Worm (Caenorhabditis elegans): Measurements from ENCODE around the gene F31D5.7.

DNA sequence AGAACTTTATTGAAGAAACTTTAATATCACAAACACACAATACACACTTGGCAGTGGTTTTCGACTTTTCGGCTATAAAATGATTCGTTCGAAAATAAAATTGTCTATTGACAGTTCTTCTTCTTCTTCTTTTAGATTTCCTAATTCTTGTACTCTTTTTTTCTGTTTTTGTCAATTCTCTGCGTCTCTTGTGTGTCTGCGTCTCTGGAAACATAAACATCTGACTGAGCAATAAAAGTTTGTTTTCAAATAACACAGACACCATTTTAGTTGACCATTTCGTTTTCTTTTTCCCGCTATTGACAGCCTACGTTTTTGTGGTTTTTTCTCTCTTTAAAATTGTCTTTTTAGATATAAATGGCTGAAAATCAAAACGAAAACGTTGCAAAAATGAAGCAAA lies 31.3 kb upstream of the F31D5.7 start, which contains the start of gene R03H10.1:
- no peak for TF ChIP-seq ama-1 (optimal IDR thresholded peaks at IDR 0.05)
- no peak for TF ChIP-seq ama-1 (GFP tag; optimal IDR thresholded peaks at IDR 0.05)
- no peak for TF ChIP-seq ztf-26 (tag; optimal IDR thresholded peaks at IDR 0.05)
- no peak for TF ChIP-seq lsy-27 (tag; optimal IDR thresholded peaks at IDR 0.05; ENCODE audit: borderline replicate concordance, insufficient read depth)
- TF ChIP-seq dpl-1 (GFP tag; optimal IDR thresholded peaks at IDR 0.05) = no peak
- TF ChIP-seq unc-62 (GFP tag; optimal IDR thresholded peaks at IDR 0.05) = no peak
- TF ChIP-seq die-1 (tag; optimal IDR thresholded peaks at IDR 0.05) = no peak
- TF ChIP-seq Y79H2A.3 (GFP tag; conservative IDR thresholded peaks at IDR 0.05) = no peak
- TF ChIP-seq F22D6.2 (tag; optimal IDR thresholded peaks at IDR 0.05) = no peak
- TF ChIP-seq T26A5.8 (tag; optimal IDR thresholded peaks at IDR 0.05) = no peak
- TF ChIP-seq nhr-27 (tag; optimal IDR thresholded peaks at IDR 0.05) = no peak
- TF ChIP-seq gei-17 (GFP tag; optimal IDR thresholded peaks at IDR 0.05) = no peak
- no peak for TF ChIP-seq let-526 (GFP tag; IDR thresholded peaks at IDR 0.05)
